Fruit fly (Drosophila melanogaster): ENCODE measurements around the gene CG9004.

DNA sequence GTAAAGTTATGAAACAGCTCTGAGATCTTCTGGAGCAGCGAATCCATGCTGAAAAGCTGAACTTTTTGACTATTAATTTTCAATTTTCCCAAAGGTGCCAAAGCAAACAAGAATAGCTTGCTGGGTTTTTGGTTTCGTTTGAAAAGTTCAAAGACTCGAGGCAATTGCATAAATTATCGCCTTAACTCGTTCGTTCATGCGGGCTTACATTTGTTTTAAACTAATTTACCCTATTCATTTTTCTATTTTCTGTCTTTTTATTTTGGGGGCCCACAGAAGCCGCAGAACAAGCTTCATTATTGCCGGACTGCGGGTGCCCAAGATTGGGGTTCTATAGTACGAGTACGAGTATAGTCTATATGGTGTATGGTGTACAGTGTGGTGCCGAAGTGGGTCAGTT is 17.4 kb downstream of the CG9004 start, which contains the start of the genes CG32298 and CG32299:
- TF ChIP-seq insv (optimal IDR thresholded peaks at IDR 0.05) (no peak), ttk (optimal IDR thresholded peaks at IDR 0.05) (no peak), Sin3A (optimal IDR thresholded peaks at IDR 0.05) (no peak), h (optimal IDR thresholded peaks at IDR 0.05) (no peak)
